Worm (Caenorhabditis elegans): Measurements from ENCODE around the gene F23G4.1.

Gene F23G4.1

ce11 chrX:6617622-6618021 is 14.6 kb upstream of the F23G4.1 start:
- TF ChIP-seq xbp-1 (tag; optimal IDR thresholded peaks at IDR 0.05) (no peak), elt-3 (tag; optimal IDR thresholded peaks at IDR 0.05) (no peak), nhr-76 (tag; optimal IDR thresholded peaks at IDR 0.05) (no peak), ama-1 (optimal IDR thresholded peaks at IDR 0.05) (no peak), nhr-84 (tag; optimal IDR thresholded peaks at IDR 0.05) (no peak), efl-3 (GFP tag; optimal IDR thresholded peaks at IDR 0.05) (no peak), dpl-1 (GFP tag; optimal IDR thresholded peaks at IDR 0.05) (no peak), ceh-88 (GFP tag; IDR thresholded peaks at IDR 0.05) (no peak), hlh-4 (tag; optimal IDR thresholded peaks at IDR 0.05) (no peak), ceh-90 (tag; optimal IDR thresholded peaks at IDR 0.05) (no peak)

ce11 chrX:6613537-6613936 is 10.5 kb upstream of the F23G4.1 start:
- no peak for TF ChIP-seq tbx-2 (tag; optimal IDR thresholded peaks at IDR 0.05)
- peak; percentile 55 for TF ChIP-seq lin-14 (GFP tag; optimal IDR thresholded peaks at IDR 0.05)
- TF ChIP-seq pax-3 (tag; optimal IDR thresholded peaks at IDR 0.05) = no peak
- TF ChIP-seq nhr-20 (tag; optimal IDR thresholded peaks at IDR 0.05) = no peak

- TF ChIP-seq nhr-85 (tag) = no peak
- no peak for TF ChIP-seq vab-15 (tag; optimal IDR thresholded peaks at IDR 0.05)
- no peak for TF ChIP-seq snpc-4 (tag; optimal IDR thresholded peaks at IDR 0.05)
- no peak for TF ChIP-seq C04F5.9 (tag; optimal IDR thresholded peaks at IDR 0.05)
- no peak for TF ChIP-seq unc-62 (GFP tag; optimal IDR thresholded peaks at IDR 0.05)
- no peak for TF ChIP-seq grh-1 (GFP tag; IDR thresholded peaks at IDR 0.05)
- TF ChIP-seq hpl-2 (GFP tag; optimal IDR thresholded peaks at IDR 0.05) = no peak
- TF ChIP-seq ceh-90 (tag; optimal IDR thresholded peaks at IDR 0.05) = no peak
- no peak for TF ChIP-seq C16A3.4 (tag; optimal IDR thresholded peaks at IDR 0.05)
- no peak for TF ChIP-seq fos-1 (tag; optimal IDR thresholded peaks at IDR 0.05)
- no peak for TF ChIP-seq aly-2 (tag; optimal IDR thresholded peaks at IDR 0.05)
Observed at ce11 chrX:6609717-6610116, 6.7 kb upstream of the F23G4.1 start, which contains the start of gene C25B8.8. Gene C25B8.8, plus strand, starts transcription at chrX:6610017.

- TF ChIP-seq skn-1 (tag; optimal IDR thresholded peaks at IDR 0.05) (no peak), alr-1 (tag; optimal IDR thresholded peaks at IDR 0.05; ENCODE audit: borderline replicate concordance) (no peak), fkh-8 (tag; optimal IDR thresholded peaks at IDR 0.05) (peak; percentile 48), unc-98 (GFP tag; IDR thresholded peaks at IDR 0.05) (no peak), blmp-1 (tag; optimal IDR thresholded peaks at IDR 0.05) (no peak), nhr-47 (tag; optimal IDR thresholded peaks at IDR 0.05) (peak; percentile 17), aha-1 (tag; optimal IDR thresholded peaks at IDR 0.05) (no peak), snpc-4 (tag; optimal IDR thresholded peaks at IDR 0.05) (no peak), lir-3 (tag; optimal IDR thresholded peaks at IDR 0.05; ENCODE audit: poor library complexity) (no peak), nhr-90 (tag; optimal IDR thresholded peaks at IDR 0.05; ENCODE audit: poor library complexity) (peak; percentile 6), nhr-77 (tag; optimal IDR thresholded peaks at IDR 0.05) (no peak), dsc-1 (tag; optimal IDR thresholded peaks at IDR 0.05) (peak; percentile 84), aly-2 (tag; optimal IDR thresholded peaks at IDR 0.05) (no peak), F16B12.6 (tag; optimal IDR thresholded peaks at IDR 0.05) (no peak), nhr-71 (tag; optimal IDR thresholded peaks at IDR 0.05) (no peak), efl-3 (GFP tag; optimal IDR thresholded peaks at IDR 0.05) (no peak), lin-39 (tag; optimal IDR thresholded peaks at IDR 0.05) (no peak), mdl-1 (tag; optimal IDR thresholded peaks at IDR 0.05) (no peak), ceh-8 (GFP tag; optimal IDR thresholded peaks at IDR 0.05) (no peak), egl-13 (tag; optimal IDR thresholded peaks at IDR 0.05) (no peak), nhr-19 (GFP tag; conservative IDR thresholded peaks at IDR 0.05) (no peak), efl-1 (optimal IDR thresholded peaks at IDR 0.05) (no peak), efl-1 (GFP tag; optimal IDR thresholded peaks at IDR 0.05 in 1 of 2) (peak in 1 of 2 experiments; percentile 51), ceh-88 (GFP tag; IDR thresholded peaks at IDR 0.05) (no peak), tlp-1 (tag; optimal IDR thresholded peaks at IDR 0.05) (no peak), elt-2 (tag; optimal IDR thresholded peaks at IDR 0.05) (peak; percentile 42), nhr-76 (tag; optimal IDR thresholded peaks at IDR 0.05) (no peak), egl-27 (tag; optimal IDR thresholded peaks at IDR 0.05) (no peak), snu-23 (GFP tag; optimal IDR thresholded peaks at IDR 0.05) (no peak), ets-5 (GFP tag; IDR thresholded peaks at IDR 0.05) (no peak), fos-1 (tag; optimal IDR thresholded peaks at IDR 0.05) (no peak)
Observed at ce11 chrX:6609251-6609650, 6.3 kb upstream of the F23G4.1 start.
